Worm (Caenorhabditis elegans) whole organism, L1 larva: ENCODE results near the gene wrt-3.
A peak's percentile ranks its signal among the peaks of the same experiment; 100 is the strongest.

ENCODE experiments used
- C04F5.9 ChIP-seq: sonication (generic microtip); optimal IDR thresholded peaks from 2 replicates; lab custom pipeline; 2016; ENCODE audit warnings: missing genetic modification characterization, missing compliant biosample characterization
- F16B12.6 ChIP-seq: fragments of 150-350 bp; optimal IDR thresholded peaks from 2 replicates; lab custom pipeline; 2014; ENCODE audit warnings: missing biosample characterization, missing genetic modification characterization
- Y116A8C.19 ChIP-seq: sonication (generic microtip); optimal IDR thresholded peaks from 2 replicates; lab custom pipeline; 2016; ENCODE audit warnings: missing compliant biosample characterization, missing genetic modification characterization, borderline replicate concordance
- aly-2 ChIP-seq: fragments of 150-350 bp; optimal IDR thresholded peaks from 2 replicates; lab custom pipeline; 2014; ENCODE audit warnings: missing biosample characterization, missing genetic modification characterization
- ama-1 ChIP-seq: fragments of 150-350 bp; optimal IDR thresholded peaks from 2 replicates; lab custom pipeline; 2014
- ceh-8 ChIP-seq: fragments of 200-800 bp; sonication (Bioruptor generic); optimal IDR thresholded peaks from 2 replicates; lab custom pipeline; 2018; ENCODE audit warnings: mild to moderate bottlenecking, missing genetic modification characterization, moderate library complexity, missing compliant biosample characterization
- ceh-82 ChIP-seq, 3 experiments: fragments of 150-350 bp in 1 of 3; sonication (generic microtip) in 2 of 3; optimal IDR thresholded peaks; 2 replicates each; lab custom pipeline; 2014 to 2017; ENCODE audit warnings: missing biosample characterization in 3 of 3, missing genetic modification characterization in 3 of 3
- ceh-88 ChIP-seq: fragments of 200-800 bp; sonication (Bioruptor generic); IDR thresholded peaks from 2 replicates; pipeline ENCODE4 v1.3.6; 2022; ENCODE audit warnings: missing genetic modification characterization, missing compliant biosample characterization
- ceh-90 ChIP-seq: sonication (generic microtip); optimal IDR thresholded peaks from 2 replicates; lab custom pipeline; 2016; ENCODE audit warnings: missing genetic modification characterization, missing compliant biosample characterization
- dsc-1 ChIP-seq: sonication (generic microtip); optimal IDR thresholded peaks from 2 replicates; lab custom pipeline; 2016; ENCODE audit warnings: mild to moderate bottlenecking, missing genetic modification characterization, missing compliant biosample characterization
- efl-1 ChIP-seq, 4 experiments: fragments of 150-350 bp; optimal IDR thresholded peaks in 3 of 4; peaks in 1 of 4; 1 replicate in 1 of 4; 2 replicates in 3 of 4; lab custom pipeline; 2014; ENCODE audit warnings: missing biosample characterization in 2 of 4, missing genetic modification characterization in 2 of 4, missing genetic modification reagents in 2 of 4
- efl-3 ChIP-seq: fragments of 200-800 bp; sonication (Bioruptor generic); optimal IDR thresholded peaks from 2 replicates; lab custom pipeline; 2018; ENCODE audit warnings: mild to moderate bottlenecking, missing genetic modification characterization, missing compliant biosample characterization
- egl-13 ChIP-seq: sonication (generic microtip); optimal IDR thresholded peaks from 2 replicates; lab custom pipeline; 2016; ENCODE audit warnings: missing genotype, missing genetic modification reagents, missing genetic modification characterization, missing compliant biosample characterization
- egl-27 ChIP-seq, 2 experiments: fragments of 150-350 bp in 1 of 2; sonication (generic microtip); optimal IDR thresholded peaks; 3 replicates each; lab custom pipeline; 2017 to 2018; ENCODE audit warnings: missing biosample characterization in 2 of 2, missing genetic modification characterization in 2 of 2, missing genetic modification reagents in 2 of 2
- elt-2 ChIP-seq: sonication (generic microtip); optimal IDR thresholded peaks from 2 replicates; lab custom pipeline; 2016; ENCODE audit warnings: missing genetic modification characterization, mild to moderate bottlenecking, inconsistent platforms, missing compliant biosample characterization, missing genetic modification reagents
- elt-3 ChIP-seq, 6 experiments: fragments of 150-350 bp in 1 of 6; sonication (generic microtip); optimal IDR thresholded peaks; 2 replicates each; lab custom pipeline; 2017 to 2018; ENCODE audit warnings: missing biosample characterization in 6 of 6, missing genetic modification characterization in 6 of 6, inconsistent platforms in 1 of 6
- fkh-10 ChIP-seq: sonication (generic microtip); optimal IDR thresholded peaks from 2 replicates; lab custom pipeline; 2017; ENCODE audit warnings: missing biosample characterization, missing genetic modification reagents, missing genetic modification characterization
- fkh-8 ChIP-seq: sonication (generic microtip); optimal IDR thresholded peaks from 2 replicates; lab custom pipeline; 2016; ENCODE audit warnings: mild to moderate bottlenecking, missing genetic modification characterization, missing compliant biosample characterization
- fos-1 ChIP-seq: fragments of 150-350 bp; optimal IDR thresholded peaks from 2 replicates; lab custom pipeline; 2014; ENCODE audit warnings: missing biosample characterization, missing genetic modification characterization
- grh-1 ChIP-seq: fragments of 200-800 bp; sonication (Bioruptor generic); IDR thresholded peaks from 2 replicates; pipeline ENCODE4 v1.3.6; 2022; ENCODE audit warnings: missing genetic modification reagents, missing genetic modification characterization, missing compliant biosample characterization
- hlh-17 ChIP-seq: fragments of 200-800 bp; sonication (Bioruptor generic); optimal IDR thresholded peaks from 2 replicates; lab custom pipeline; 2018; ENCODE audit warnings: missing genetic modification characterization, mild to moderate bottlenecking, missing compliant biosample characterization, moderate library complexity, borderline replicate concordance
- jun-1 ChIP-seq: fragments of 150-350 bp; optimal IDR thresholded peaks from 2 replicates; lab custom pipeline; 2014; ENCODE audit warnings: missing biosample characterization, missing genetic modification reagents, missing genetic modification characterization
- lin-13 ChIP-seq: fragments of 150-350 bp; optimal IDR thresholded peaks from 2 replicates; lab custom pipeline; 2014; ENCODE audit warnings: missing biosample characterization, missing genetic modification reagents, missing genetic modification characterization
- lin-39 ChIP-seq: fragments of 150-350 bp; optimal IDR thresholded peaks from 2 replicates; lab custom pipeline; 2014; ENCODE audit warnings: missing biosample characterization, missing genetic modification reagents, missing genetic modification characterization
- lir-3 ChIP-seq: sonication (generic microtip); optimal IDR thresholded peaks from 2 replicates; lab custom pipeline; 2016; ENCODE audit warnings: mild to moderate bottlenecking, missing genetic modification characterization, moderate library complexity, missing compliant biosample characterization; ENCODE audit not compliant: poor library complexity
- lsy-2 ChIP-seq, 2 experiments: fragments of 150-350 bp; optimal IDR thresholded peaks; 2 replicates each; lab custom pipeline; 2014; ENCODE audit warnings: missing biosample characterization in 2 of 2, missing genetic modification characterization in 2 of 2
- mab-9 ChIP-seq: fragments of 200-800 bp; sonication (Bioruptor generic); IDR thresholded peaks from 2 replicates; pipeline ENCODE4 v1.3.6; 2022; ENCODE audit warnings: missing genetic modification reagents, missing genetic modification characterization, missing compliant biosample characterization
- mdl-1 ChIP-seq, 2 experiments: fragments of 150-350 bp; optimal IDR thresholded peaks; 2 replicates each; lab custom pipeline; 2014 to 2017; ENCODE audit warnings: missing biosample characterization in 2 of 2, missing genetic modification characterization in 2 of 2, inconsistent platforms in 1 of 2
- mef-2 ChIP-seq: fragments of 150-350 bp; optimal IDR thresholded peaks from 2 replicates; lab custom pipeline; 2014; ENCODE audit warnings: missing biosample characterization, missing genetic modification characterization
- mep-1 ChIP-seq: fragments of 150-350 bp; optimal IDR thresholded peaks from 2 replicates; lab custom pipeline; 2014; ENCODE audit warnings: missing biosample characterization, missing genetic modification characterization
- nhr-20 ChIP-seq: sonication (generic microtip); optimal IDR thresholded peaks from 2 replicates; lab custom pipeline; 2016; ENCODE audit warnings: mild to moderate bottlenecking, missing genetic modification characterization, missing compliant biosample characterization
- nhr-71 ChIP-seq: sonication (generic microtip); optimal IDR thresholded peaks from 2 replicates; lab custom pipeline; 2016; ENCODE audit warnings: mild to moderate bottlenecking, missing genetic modification characterization, moderate library complexity, missing compliant biosample characterization
- nhr-76 ChIP-seq: sonication (generic microtip); optimal IDR thresholded peaks from 2 replicates; lab custom pipeline; 2017; ENCODE audit warnings: missing biosample characterization, missing genetic modification characterization
- nhr-90 ChIP-seq: sonication (generic microtip); optimal IDR thresholded peaks from 2 replicates; lab custom pipeline; 2016; ENCODE audit warnings: mild to moderate bottlenecking, missing genetic modification characterization, missing compliant biosample characterization; ENCODE audit not compliant: poor library complexity
- skn-1 ChIP-seq: fragments of 150-350 bp; optimal IDR thresholded peaks from 2 replicates; lab custom pipeline; 2014; ENCODE audit warnings: missing biosample characterization, missing genetic modification characterization
- sox-4 ChIP-seq: sonication (generic microtip); optimal IDR thresholded peaks from 2 replicates; lab custom pipeline; 2016; ENCODE audit warnings: missing genetic modification characterization, missing compliant biosample characterization
- sup-37 ChIP-seq: fragments of 200-800 bp; sonication (Bioruptor generic); optimal IDR thresholded peaks from 2 replicates; lab custom pipeline; 2018; ENCODE audit warnings: mild to moderate bottlenecking, missing genetic modification characterization, missing compliant biosample characterization
- tbx-2 ChIP-seq: sonication (generic microtip); optimal IDR thresholded peaks from 2 replicates; lab custom pipeline; 2016; ENCODE audit warnings: missing genetic modification characterization, missing compliant biosample characterization
- tlp-1 ChIP-seq: fragments of 150-350 bp; optimal IDR thresholded peaks from 2 replicates; lab custom pipeline; 2014; ENCODE audit warnings: missing biosample characterization, missing genetic modification characterization
- unc-130 ChIP-seq: fragments of 150-350 bp; optimal IDR thresholded peaks from 2 replicates; lab custom pipeline; 2017; ENCODE audit warnings: missing biosample characterization, missing genetic modification characterization, inconsistent platforms
- unc-30 ChIP-seq: sonication (generic microtip); optimal IDR thresholded peaks from 2 replicates; lab custom pipeline; 2017; ENCODE audit warnings: missing biosample characterization, missing genetic modification characterization
- unc-98 ChIP-seq: fragments of 200-800 bp; sonication (Bioruptor generic); IDR thresholded peaks from 2 replicates; pipeline ENCODE4 v1.3.6; 2022; ENCODE audit warnings: missing genetic modification characterization, missing compliant biosample characterization
- xbp-1 ChIP-seq: sonication (generic microtip); optimal IDR thresholded peaks from 2 replicates; lab custom pipeline; 2016; ENCODE audit warnings: missing genetic modification characterization, missing compliant biosample characterization
- zag-1 ChIP-seq: fragments of 150-350 bp; optimal IDR thresholded peaks from 2 replicates; lab custom pipeline; 2014; ENCODE audit warnings: missing biosample characterization, missing genetic modification characterization
- ztf-11 ChIP-seq, 2 experiments: sonication (generic microtip); optimal IDR thresholded peaks; 2 replicates each; lab custom pipeline; 2016 to 2017; ENCODE audit warnings: missing genetic modification characterization in 2 of 2, missing biosample characterization in 1 of 2, missing compliant biosample characterization in 1 of 2

Gene wrt-3

ce11 chrIV:9477135-9477928, at the start of gene wrt-3 (continued):
- TF ChIP-seq fkh-8 (tag; lab: Kevin White, UChicago), result peak; percentile 9
- TF ChIP-seq elt-3 (tag; optimal IDR thresholded peaks at IDR 0.05; lab: Kevin White, UChicago), result peak in 3 of 6 experiments; percentile 3 to 43 (median 23)
- TF ChIP-seq sup-37 (GFP tag; lab: Kevin White, UChicago), result no peak
- no peak for TF ChIP-seq skn-1 (tag; lab: Kevin White, UChicago)
- no peak for TF ChIP-seq jun-1 (tag; lab: Kevin White, UChicago)
- no peak for TF ChIP-seq tbx-2 (tag; lab: Kevin White, UChicago)
- TF ChIP-seq nhr-71, result peak; percentile 57
- no peak for TF ChIP-seq fos-1 (tag; lab: Kevin White, UChicago)
- TF ChIP-seq ceh-88, result no peak
- no peak for TF ChIP-seq fkh-10 (GFP tag; lab: Kevin White, UChicago)
- peak; percentile 27 for TF ChIP-seq dsc-1
- TF ChIP-seq mef-2, result no peak
- TF ChIP-seq aly-2 (tag; lab: Kevin White, UChicago), result peak; percentile 39
- no peak for TF ChIP-seq ceh-8 (GFP tag; lab: Kevin White, UChicago)
- TF ChIP-seq nhr-76 (tag; lab: Kevin White, UChicago), result no peak
- no peak for TF ChIP-seq tlp-1
- TF ChIP-seq xbp-1 (tag; lab: Kevin White, UChicago), result peak; percentile 44
- no peak for TF ChIP-seq unc-98 (GFP tag; lab: Robert Waterston, UW)
- no peak for TF ChIP-seq F16B12.6 (tag; lab: Kevin White, UChicago)
- peak; percentile 24 for TF ChIP-seq nhr-20
- no peak for TF ChIP-seq unc-30
- peak; percentile 16 for TF ChIP-seq lir-3 (tag; lab: Kevin White, UChicago)
- TF ChIP-seq lin-39 (tag; lab: Kevin White, UChicago), result no peak
- TF ChIP-seq egl-13, result peak; percentile 18
- peak in 2 of 3 experiments; percentile 10 to 40 for TF ChIP-seq ceh-82 (tag; optimal IDR thresholded peaks at IDR 0.05; lab: Kevin White, UChicago)
- TF ChIP-seq efl-1 (optimal IDR thresholded peaks at IDR 0.05; lab: Kevin White, UChicago), result peak; percentile 22 to 43
- TF ChIP-seq efl-1 (GFP tag; optimal IDR thresholded peaks at IDR 0.05 in 1 of 2; lab: Kevin White, UChicago), result peak in 1 of 2 experiments; percentile 93
- peak; percentile 14 for TF ChIP-seq elt-2 (tag; lab: Kevin White, UChicago)
- TF ChIP-seq ama-1 (lab: Kevin White, UChicago), result no peak
- no peak for TF ChIP-seq ztf-11 (tag; optimal IDR thresholded peaks at IDR 0.05; lab: Kevin White, UChicago)
- TF ChIP-seq ceh-90 (tag; lab: Kevin White, UChicago), result no peak
- TF ChIP-seq hlh-17 (GFP tag; lab: Kevin White, UChicago), result no peak
- peak; percentile 40 for TF ChIP-seq sox-4 (tag; lab: Kevin White, UChicago)
- TF ChIP-seq, all 84 proteins: peak for 32

- TF ChIP-seq jun-1 (tag; lab: Kevin White, UChicago), result no peak
- peak; percentile 51 for TF ChIP-seq elt-2 (tag; lab: Kevin White, UChicago)
Observed at ce11 chrIV:9527002-9527401, 49.7 kb upstream of the wrt-3 start.

ce11 chrIV:9525682-9526416, 48.6 kb upstream of the wrt-3 start, which contains the start of gene elo-1:
Gene elo-1 (plus strand): TSS chrIV:9526366.
- peak in 4 of 6 experiments; percentile 21 to 46 (median 40) for TF ChIP-seq elt-3 (tag; optimal IDR thresholded peaks at IDR 0.05; lab: Kevin White, UChicago)
- TF ChIP-seq zag-1 (tag; lab: Kevin White, UChicago), result no peak
- TF ChIP-seq mef-2, result no peak
- peak in 1 of 2 experiments; percentile 31 for TF ChIP-seq egl-27 (tag; optimal IDR thresholded peaks at IDR 0.05; lab: Kevin White, UChicago)
- peak; percentile 22 to 30 for TF ChIP-seq lsy-2 (tag; optimal IDR thresholded peaks at IDR 0.05; lab: Kevin White, UChicago)
- TF ChIP-seq mab-9 (GFP tag; lab: Robert Waterston, UW), result no peak
- no peak for TF ChIP-seq unc-130 (tag; lab: Kevin White, UChicago)
- TF ChIP-seq ceh-8 (GFP tag; lab: Kevin White, UChicago), result no peak
- peak; percentile 68 for TF ChIP-seq mep-1 (tag; lab: Kevin White, UChicago)
- peak; percentile 21 for TF ChIP-seq xbp-1 (tag; lab: Kevin White, UChicago)
- TF ChIP-seq nhr-20, result peak; percentile 81
- peak in 1 of 2 experiments; percentile 18 for TF ChIP-seq mdl-1 (tag; optimal IDR thresholded peaks at IDR 0.05; lab: Kevin White, UChicago)
- TF ChIP-seq nhr-90 (tag; lab: Kevin White, UChicago), result peak; percentile 65
- TF ChIP-seq C04F5.9 (tag; lab: Kevin White, UChicago), result no peak
- TF ChIP-seq ceh-82 (tag; optimal IDR thresholded peaks at IDR 0.05; lab: Kevin White, UChicago), result peak in 1 of 3 experiments; percentile 23
- TF ChIP-seq ceh-90 (tag; lab: Kevin White, UChicago), result no peak
- TF ChIP-seq grh-1, result no peak
- no peak for TF ChIP-seq Y116A8C.19
- TF ChIP-seq lir-3 (tag; lab: Kevin White, UChicago), result no peak
- no peak for TF ChIP-seq lin-13 (GFP tag; lab: Kevin White, UChicago)
- no peak for TF ChIP-seq efl-3 (GFP tag; lab: Kevin White, UChicago)
